Worm (Caenorhabditis elegans) whole organism, L2 larva: ENCODE data around the gene srw-71.

Source experiments
- C34F6.9 ChIP-seq: fragments of 150-350 bp; optimal IDR thresholded peaks from 2 replicates; lab custom pipeline; 2014; ENCODE audit warnings: missing biosample characterization, missing genetic modification characterization
- F13H6.1 ChIP-seq: sonication (generic microtip); optimal IDR thresholded peaks from 2 replicates; lab custom pipeline; 2016; ENCODE audit warnings: missing genetic modification characterization, missing compliant biosample characterization
- R02D3.7 ChIP-seq: fragments of 150-350 bp; optimal IDR thresholded peaks from 2 replicates; lab custom pipeline; 2014; ENCODE audit warnings: missing biosample characterization, missing genetic modification characterization
- Y55F3AM.14 ChIP-seq: fragments of 200-800 bp; sonication (Bioruptor generic); optimal IDR thresholded peaks from 2 replicates; lab custom pipeline; 2018; ENCODE audit warnings: mild to moderate bottlenecking, missing genetic modification characterization, missing compliant biosample characterization
- ZK546.5 ChIP-seq: sonication (generic microtip); optimal IDR thresholded peaks from 2 replicates; lab custom pipeline; 2017; ENCODE audit warnings: missing biosample characterization, missing genetic modification characterization
- alr-1 ChIP-seq: fragments of 150-350 bp; optimal IDR thresholded peaks from 2 replicates; lab custom pipeline; 2014; ENCODE audit warnings: missing biosample characterization, missing genetic modification characterization
- aly-2 ChIP-seq: fragments of 150-350 bp; optimal IDR thresholded peaks from 2 replicates; lab custom pipeline; 2014; ENCODE audit warnings: missing biosample characterization, missing genetic modification characterization
- ama-1 ChIP-seq: fragments of 150-350 bp; optimal IDR thresholded peaks from 2 replicates; lab custom pipeline; 2018; ENCODE audit warnings: inconsistent platforms
- blmp-1 ChIP-seq: sonication (generic microtip); optimal IDR thresholded peaks from 2 replicates; lab custom pipeline; 2017; ENCODE audit warnings: missing genetic modification characterization, mild to moderate bottlenecking, missing compliant biosample characterization, antibody characterized with exemption, moderate library complexity; ENCODE audit not compliant: insufficient read depth
- ceh-16 ChIP-seq: fragments of 150-350 bp; optimal IDR thresholded peaks from 2 replicates; lab custom pipeline; 2014; ENCODE audit warnings: missing biosample characterization, missing genetic modification characterization
- ceh-82 ChIP-seq: fragments of 150-350 bp; optimal IDR thresholded peaks from 2 replicates; lab custom pipeline; 2014; ENCODE audit warnings: missing biosample characterization, missing genetic modification characterization
- crh-2 ChIP-seq: sonication (generic microtip); optimal IDR thresholded peaks from 2 replicates; lab custom pipeline; 2017; ENCODE audit warnings: missing biosample characterization, missing genetic modification characterization
- dmd-4 ChIP-seq: sonication (generic microtip); optimal IDR thresholded peaks from 2 replicates; lab custom pipeline; 2017; ENCODE audit warnings: missing biosample characterization, missing genetic modification characterization
- egl-27 ChIP-seq: sonication (generic microtip); optimal IDR thresholded peaks from 3 replicates; lab custom pipeline; 2017; ENCODE audit warnings: missing biosample characterization, missing genetic modification reagents, missing genetic modification characterization
- elt-1 ChIP-seq: fragments of 150-350 bp; optimal IDR thresholded peaks from 2 replicates; lab custom pipeline; 2014; ENCODE audit warnings: missing biosample characterization, missing genetic modification characterization
- elt-3 ChIP-seq: sonication (generic microtip); optimal IDR thresholded peaks from 2 replicates; lab custom pipeline; 2017; ENCODE audit warnings: missing biosample characterization, missing genetic modification characterization
- fos-1 ChIP-seq: fragments of 150-350 bp; optimal IDR thresholded peaks from 2 replicates; lab custom pipeline; 2014; ENCODE audit warnings: missing biosample characterization, missing genetic modification characterization
- gmeb-1 ChIP-seq: fragments of 150-350 bp; optimal IDR thresholded peaks from 2 replicates; lab custom pipeline; 2014; ENCODE audit warnings: missing biosample characterization, missing genetic modification characterization
- lin-11 ChIP-seq: fragments of 150-350 bp; sonication (generic microtip); optimal IDR thresholded peaks from 2 replicates; lab custom pipeline; 2014; ENCODE audit warnings: missing biosample characterization, missing genetic modification characterization, inconsistent platforms, mixed read lengths
- lin-13 ChIP-seq: fragments of 150-350 bp; optimal IDR thresholded peaks from 2 replicates; lab custom pipeline; 2014; ENCODE audit warnings: missing biosample characterization, missing genetic modification reagents, missing genetic modification characterization
- lin-39 ChIP-seq: fragments of 150-350 bp; optimal IDR thresholded peaks from 2 replicates; lab custom pipeline; 2014; ENCODE audit warnings: missing biosample characterization, missing genetic modification reagents, missing genetic modification characterization
- lsy-2 ChIP-seq, 2 experiments: fragments of 150-350 bp in 1 of 2; sonication (generic microtip) in 1 of 2; optimal IDR thresholded peaks; 2 replicates each; lab custom pipeline; 2014 to 2017; ENCODE audit warnings: missing biosample characterization in 2 of 2, missing genetic modification characterization in 2 of 2
- mab-5 ChIP-seq: fragments of 150-350 bp; optimal IDR thresholded peaks from 2 replicates; lab custom pipeline; 2014; ENCODE audit warnings: missing biosample characterization, missing genetic modification characterization
- mbf-1 ChIP-seq: sonication (generic microtip); optimal IDR thresholded peaks from 2 replicates; lab custom pipeline; 2017; ENCODE audit warnings: missing biosample characterization, missing genetic modification characterization
- mdl-1 ChIP-seq, 2 experiments: fragments of 150-350 bp in 1 of 2; sonication (generic microtip) in 1 of 2; optimal IDR thresholded peaks; 2 replicates each; lab custom pipeline; 2017; ENCODE audit warnings: missing biosample characterization in 2 of 2, missing genetic modification characterization in 2 of 2
- nhr-10 ChIP-seq: sonication (generic microtip); optimal IDR thresholded peaks from 2 replicates; lab custom pipeline; 2017; ENCODE audit warnings: missing biosample characterization, missing genetic modification characterization
- nhr-11 ChIP-seq: fragments of 150-350 bp; optimal IDR thresholded peaks from 2 replicates; lab custom pipeline; 2014; ENCODE audit warnings: missing biosample characterization, missing genetic modification characterization
- nhr-12 ChIP-seq: fragments of 150-350 bp; optimal IDR thresholded peaks from 2 replicates; lab custom pipeline; 2014; ENCODE audit warnings: missing biosample characterization, missing genetic modification characterization
- nhr-129 ChIP-seq: fragments of 150-350 bp; optimal IDR thresholded peaks from 2 replicates; lab custom pipeline; 2014; ENCODE audit warnings: missing biosample characterization, missing genetic modification characterization
- nhr-21 ChIP-seq: fragments of 150-350 bp; optimal IDR thresholded peaks from 2 replicates; lab custom pipeline; 2014; ENCODE audit warnings: missing biosample characterization, missing genetic modification characterization
- nhr-23 ChIP-seq: fragments of 150-350 bp; optimal IDR thresholded peaks from 2 replicates; lab custom pipeline; 2014; ENCODE audit warnings: missing biosample characterization, missing genetic modification reagents, missing genetic modification characterization
- nhr-237 ChIP-seq: fragments of 150-350 bp; optimal IDR thresholded peaks from 2 replicates; lab custom pipeline; 2014; ENCODE audit warnings: missing biosample characterization, missing genetic modification characterization
- nhr-6 ChIP-seq: fragments of 150-350 bp; optimal IDR thresholded peaks from 2 replicates; lab custom pipeline; 2014; ENCODE audit warnings: missing biosample characterization, missing genetic modification characterization
- nhr-77 ChIP-seq: fragments of 150-350 bp; optimal IDR thresholded peaks from 2 replicates; lab custom pipeline; 2014; ENCODE audit warnings: missing biosample characterization, missing genetic modification characterization
- peb-1 ChIP-seq: fragments of 150-350 bp; optimal IDR thresholded peaks from 2 replicates; lab custom pipeline; 2014; ENCODE audit warnings: missing biosample characterization, missing genetic modification characterization
- sem-4 ChIP-seq: fragments of 150-350 bp; optimal IDR thresholded peaks from 2 replicates; lab custom pipeline; 2014; ENCODE audit warnings: missing biosample characterization, missing genetic modification reagents, missing genetic modification characterization
- skn-1 ChIP-seq: sonication (generic microtip); optimal IDR thresholded peaks from 2 replicates; lab custom pipeline; 2017; ENCODE audit warnings: missing biosample characterization, missing genetic modification characterization
- sma-3 ChIP-seq: sonication (generic microtip); optimal IDR thresholded peaks from 2 replicates; lab custom pipeline; 2016; ENCODE audit warnings: missing genetic modification reagents, missing genetic modification characterization, missing compliant biosample characterization
- sma-9 ChIP-seq, 2 experiments: fragments of 150-350 bp in 1 of 2; sonication (generic microtip) in 1 of 2; optimal IDR thresholded peaks; 2 replicates each; lab custom pipeline; 2014 to 2016; ENCODE audit warnings: missing genetic modification characterization in 2 of 2, mild to moderate bottlenecking in 1 of 2, missing biosample characterization in 1 of 2, missing compliant biosample characterization in 1 of 2, missing genetic modification reagents in 1 of 2, moderate library complexity in 1 of 2
- snpc-4 ChIP-seq: fragments of 150-350 bp; optimal IDR thresholded peaks from 2 replicates; lab custom pipeline; 2014; ENCODE audit warnings: missing biosample characterization, missing genetic modification characterization
- unc-39 ChIP-seq: fragments of 150-350 bp; optimal IDR thresholded peaks from 2 replicates; lab custom pipeline; 2014; ENCODE audit warnings: missing biosample characterization, missing genetic modification characterization
- unc-55 ChIP-seq: fragments of 150-350 bp; sonication (generic microtip); optimal IDR thresholded peaks from 3 replicates; lab custom pipeline; 2014; ENCODE audit warnings: missing biosample characterization, missing genetic modification reagents, missing genetic modification characterization
- unc-62 ChIP-seq: fragments of 150-350 bp; optimal IDR thresholded peaks from 2 replicates; lab custom pipeline; 2014; ENCODE audit warnings: missing biosample characterization, missing genetic modification reagents, missing genetic modification characterization
- zag-1 ChIP-seq: fragments of 150-350 bp; optimal IDR thresholded peaks from 2 replicates; lab custom pipeline; 2014; ENCODE audit warnings: missing biosample characterization, missing genetic modification characterization
- ztf-1 ChIP-seq: fragments of 200-800 bp; sonication (Bioruptor generic); conservative IDR thresholded peaks from 2 replicates; pipeline ENCODE4 v1.3.6; 2022; ENCODE audit warnings: missing genetic modification characterization, missing compliant biosample characterization
- ztf-11 ChIP-seq: sonication (generic microtip); optimal IDR thresholded peaks from 2 replicates; lab custom pipeline; 2017; ENCODE audit warnings: missing biosample characterization, missing genetic modification characterization
- ztf-4 ChIP-seq: fragments of 150-350 bp; optimal IDR thresholded peaks from 2 replicates; lab custom pipeline; 2014; ENCODE audit warnings: missing biosample characterization, missing genetic modification characterization

The srw-71 gene

DNA sequence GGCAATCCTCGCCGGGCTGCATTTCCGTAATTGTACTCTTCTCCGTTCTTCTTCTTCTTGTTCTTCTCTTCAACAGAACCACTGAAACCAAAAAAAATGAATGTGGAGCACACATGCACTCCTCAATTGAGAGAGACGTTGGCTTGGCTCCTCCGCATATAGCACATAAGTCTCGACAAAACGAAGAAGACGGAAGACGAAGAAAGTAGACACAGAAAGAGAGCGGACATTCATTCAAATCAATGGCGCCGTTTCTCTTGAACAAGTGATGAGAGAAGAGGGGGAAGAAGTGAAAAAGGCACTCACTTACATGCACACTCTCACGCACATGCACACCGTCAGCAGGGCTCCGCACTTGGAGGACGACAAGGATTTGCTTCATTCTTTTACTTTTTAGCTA lies 6.6 kb upstream of the srw-71 start, which contains the start of gene F25E5.9:
F25E5.9 (minus strand) TSS at position 382 of the 400 bp plus-strand sequence.
- no peak for TF ChIP-seq nhr-6 (tag; lab: Kevin White, UChicago)
- TF ChIP-seq lsy-2 (tag; optimal IDR thresholded peaks at IDR 0.05; lab: Kevin White, UChicago): peak in 1 of 2 experiments; percentile 34
- peak; percentile 18 for TF ChIP-seq nhr-129 (tag; lab: Kevin White, UChicago)
- TF ChIP-seq ama-1 (lab: Kevin White, UChicago): peak; percentile 51
- peak; percentile 62 for TF ChIP-seq sem-4 (tag; lab: Kevin White, UChicago)
- no peak for TF ChIP-seq fos-1
- no peak for TF ChIP-seq sma-9 (GFP tag; optimal IDR thresholded peaks at IDR 0.05; lab: Kevin White, UChicago)
- no peak for TF ChIP-seq sma-9 (tag; optimal IDR thresholded peaks at IDR 0.05; lab: Kevin White, UChicago)
- peak; percentile 70 for TF ChIP-seq unc-55 (GFP tag; lab: Kevin White, UChicago)
- TF ChIP-seq peb-1 (tag; lab: Kevin White, UChicago): no peak
- TF ChIP-seq ceh-82 (tag; lab: Kevin White, UChicago): no peak
- no peak for TF ChIP-seq egl-27 (tag; lab: Kevin White, UChicago)
- TF ChIP-seq F13H6.1 (tag; lab: Kevin White, UChicago): peak; percentile 1
- TF ChIP-seq lin-39: no peak
- no peak for TF ChIP-seq aly-2 (tag; lab: Kevin White, UChicago)
- TF ChIP-seq crh-2 (tag; lab: Kevin White, UChicago): no peak
- TF ChIP-seq C34F6.9 (tag; lab: Kevin White, UChicago): peak; percentile 65
- no peak for TF ChIP-seq unc-62 (GFP tag; lab: Kevin White, UChicago)
- no peak for TF ChIP-seq ztf-1 (GFP tag; lab: Robert Waterston, UW)
- TF ChIP-seq Y55F3AM.14: peak; percentile 52
- TF ChIP-seq mdl-1 (tag; optimal IDR thresholded peaks at IDR 0.05; lab: Kevin White, UChicago): peak in 1 of 2 experiments; percentile 43
- no peak for TF ChIP-seq mab-5 (tag; lab: Kevin White, UChicago)
- TF ChIP-seq nhr-23 (tag; lab: Kevin White, UChicago): no peak
- TF ChIP-seq lin-11 (tag; lab: Kevin White, UChicago): no peak
- no peak for TF ChIP-seq nhr-10
- no peak for TF ChIP-seq ztf-11
- TF ChIP-seq R02D3.7 (tag; lab: Kevin White, UChicago): no peak
- no peak for TF ChIP-seq nhr-12 (tag; lab: Kevin White, UChicago)
- TF ChIP-seq lin-13: no peak

DNA sequence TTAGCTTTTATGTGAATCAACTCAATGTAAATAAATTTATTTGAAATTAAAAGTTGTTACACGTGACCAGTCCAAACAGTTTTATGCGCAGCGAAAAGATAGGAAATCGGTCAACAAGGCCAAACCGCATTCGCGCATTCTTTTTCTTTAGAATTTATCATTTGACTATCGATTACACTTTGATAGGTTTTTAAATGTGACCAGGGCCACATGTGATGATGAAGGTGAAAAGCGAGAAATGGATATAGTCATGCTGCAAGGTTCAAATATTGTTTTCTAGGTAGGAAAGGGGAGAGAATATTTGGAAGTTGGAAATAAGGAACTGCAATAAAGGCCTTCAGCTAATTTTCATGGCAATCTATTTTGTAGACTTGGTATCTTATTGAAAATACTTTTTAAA lies 6.0 kb upstream of the srw-71 start:
- no peak for TF ChIP-seq ceh-82 (tag; lab: Kevin White, UChicago)
- TF ChIP-seq egl-27 (tag; lab: Kevin White, UChicago): no peak
- TF ChIP-seq ztf-1 (GFP tag; lab: Robert Waterston, UW): no peak
- no peak for TF ChIP-seq unc-55 (GFP tag; lab: Kevin White, UChicago)
- TF ChIP-seq unc-39 (tag; lab: Kevin White, UChicago): no peak
- TF ChIP-seq unc-62 (GFP tag; lab: Kevin White, UChicago): no peak
- TF ChIP-seq peb-1 (tag; lab: Kevin White, UChicago): no peak
- no peak for TF ChIP-seq elt-1 (tag; lab: Kevin White, UChicago)
- TF ChIP-seq F13H6.1 (tag; lab: Kevin White, UChicago): no peak
- TF ChIP-seq snpc-4 (tag; lab: Kevin White, UChicago): no peak
- TF ChIP-seq nhr-6 (tag; lab: Kevin White, UChicago): no peak
- no peak for TF ChIP-seq Y55F3AM.14
- no peak for TF ChIP-seq dmd-4
- TF ChIP-seq crh-2 (tag; lab: Kevin White, UChicago): peak; percentile 30
- TF ChIP-seq mab-5 (tag; lab: Kevin White, UChicago): no peak
- TF ChIP-seq lin-39: no peak
- no peak for TF ChIP-seq elt-3 (tag; lab: Kevin White, UChicago)
- peak; percentile 72 for TF ChIP-seq sma-3 (GFP tag; lab: Kevin White, UChicago)
- peak; percentile 94 for TF ChIP-seq nhr-21 (tag; lab: Kevin White, UChicago)
- TF ChIP-seq nhr-237 (tag; lab: Kevin White, UChicago): no peak
- TF ChIP-seq nhr-11 (tag; lab: Kevin White, UChicago): no peak
- no peak for TF ChIP-seq nhr-77
- no peak for TF ChIP-seq skn-1 (tag; lab: Kevin White, UChicago)
- TF ChIP-seq ZK546.5 (tag; lab: Kevin White, UChicago): no peak
- TF ChIP-seq gmeb-1: peak; percentile 26
- TF ChIP-seq sma-9 (GFP tag; optimal IDR thresholded peaks at IDR 0.05; lab: Kevin White, UChicago): peak; percentile 52
- TF ChIP-seq sma-9 (tag; optimal IDR thresholded peaks at IDR 0.05; lab: Kevin White, UChicago): no peak
- TF ChIP-seq nhr-12 (tag; lab: Kevin White, UChicago): no peak
- no peak for TF ChIP-seq ztf-11
- TF ChIP-seq ama-1 (lab: Kevin White, UChicago): peak; percentile 98
- TF ChIP-seq zag-1 (tag; lab: Kevin White, UChicago): no peak
- TF ChIP-seq fos-1: peak; percentile 31
- TF ChIP-seq alr-1 (tag; lab: Kevin White, UChicago): no peak
- TF ChIP-seq mdl-1 (tag; optimal IDR thresholded peaks at IDR 0.05; lab: Kevin White, UChicago): no peak
- no peak for TF ChIP-seq ceh-16 (tag; lab: Kevin White, UChicago)
- no peak for TF ChIP-seq R02D3.7 (tag; lab: Kevin White, UChicago)
- TF ChIP-seq nhr-129 (tag; lab: Kevin White, UChicago): peak; percentile 59
- TF ChIP-seq nhr-10: no peak
- TF ChIP-seq C34F6.9 (tag; lab: Kevin White, UChicago): peak; percentile 45
- no peak for TF ChIP-seq mbf-1 (tag; lab: Kevin White, UChicago)
- TF ChIP-seq lin-13: no peak
- peak; percentile 59 for TF ChIP-seq blmp-1 (tag; lab: Kevin White, UChicago)
- TF ChIP-seq lsy-2 (tag; optimal IDR thresholded peaks at IDR 0.05; lab: Kevin White, UChicago): peak in 1 of 2 experiments; percentile 5
- TF ChIP-seq nhr-23 (tag; lab: Kevin White, UChicago): no peak
- no peak for TF ChIP-seq lin-11 (tag; lab: Kevin White, UChicago)
- peak; percentile 5 for TF ChIP-seq ztf-4 (tag; lab: Kevin White, UChicago)
- TF ChIP-seq sem-4 (tag; lab: Kevin White, UChicago): no peak
- TF ChIP-seq aly-2 (tag; lab: Kevin White, UChicago): no peak
